Fruit fly (Drosophila melanogaster): Measurements from ENCODE around the gene CG9400.

Gene CG9400

dm6 chrX:14265149-14265548 is 24.0 kb downstream of the CG9400 start:
- TF ChIP-seq CG6813 (GFP tag; optimal IDR thresholded peaks at IDR 0.05) (no peak), fu2 (GFP tag; optimal IDR thresholded peaks at IDR 0.05) (no peak), Trl (optimal IDR thresholded peaks at IDR 0.05) (no peak), Trl (GFP tag; optimal IDR thresholded peaks at IDR 0.05) (no peak), CG10267 (tag; optimal IDR thresholded peaks at IDR 0.05) (peak; percentile 61), grn (GFP tag; optimal IDR thresholded peaks at IDR 0.05) (no peak), CG17568 (GFP tag; optimal IDR thresholded peaks at IDR 0.05) (no peak), stwl (tag; optimal IDR thresholded peaks at IDR 0.05) (peak; percentile 97), Spps (tag; optimal IDR thresholded peaks at IDR 0.05) (no peak), sens (GFP tag) (peak; percentile 30), CG4617 (GFP tag; optimal IDR thresholded peaks at IDR 0.05; ENCODE audit: borderline replicate concordance) (no peak), gfzf (GFP tag; optimal IDR thresholded peaks at IDR 0.05) (no peak), CG16863 (GFP tag; optimal IDR thresholded peaks at IDR 0.05) (no peak)

- TF ChIP-seq CG13894 (tag; optimal IDR thresholded peaks at IDR 0.05), result peak; percentile 95
- peak; percentile 52 for TF ChIP-seq Deaf1 (tag; optimal IDR thresholded peaks at IDR 0.05)
- no peak for TF ChIP-seq zen (tag; optimal IDR thresholded peaks at IDR 0.05)
Observed at dm6 chrX:14260863-14261262, 28.3 kb downstream of the CG9400 start, which contains the start of the genes CG46317 and Tat. CG46317 (plus strand) TSS chrX:14261223. Tat (plus strand) TSS chrX:14261223.

- TF ChIP-seq sqz (GFP tag; optimal IDR thresholded peaks at IDR 0.05), result no peak
- no peak for TF ChIP-seq Atf3 (GFP tag; optimal IDR thresholded peaks at IDR 0.05)
- TF ChIP-seq tio (GFP tag; optimal IDR thresholded peaks at IDR 0.05), result peak; percentile 21
- no peak for TF ChIP-seq Side (GFP tag; optimal IDR thresholded peaks at IDR 0.05)
- peak; percentile 81 for TF ChIP-seq knrl (GFP tag; IDR thresholded peaks at IDR 0.05; ENCODE audit: partially characterized antibody)
- TF ChIP-seq Eip74EF (GFP tag; optimal IDR thresholded peaks at IDR 0.05), result no peak
- no peak for TF ChIP-seq CG7745 (tag; optimal IDR thresholded peaks at IDR 0.05)
- peak; percentile 84 for TF ChIP-seq Bgb (GFP tag; IDR thresholded peaks at IDR 0.05; ENCODE audit: partially characterized antibody)
- no peak for TF ChIP-seq CG7839 (tag; optimal IDR thresholded peaks at IDR 0.05)
- 0 out of 3 replicates have a peak, but pooled peaks have one; percentile 7 for TF ChIP-seq otp (GFP tag; IDR thresholded peaks at IDR 0.05)
- TF ChIP-seq ara (GFP tag; IDR thresholded peaks at IDR 0.05), result no peak
- no peak for TF ChIP-seq MESR4 (GFP tag; optimal IDR thresholded peaks at IDR 0.05)
- no peak for TF ChIP-seq CG6254 (GFP tag; optimal IDR thresholded peaks at IDR 0.05)
- no peak for TF ChIP-seq kay (GFP tag; optimal IDR thresholded peaks at IDR 0.05)
- TF ChIP-seq Dip3 (GFP tag; optimal IDR thresholded peaks at IDR 0.05), result no peak
- no peak for TF ChIP-seq vvl (GFP tag; IDR thresholded peaks at IDR 0.05)
- no peak for TF ChIP-seq CG15011 (GFP tag; optimal IDR thresholded peaks at IDR 0.05)
- TF ChIP-seq Hr39 (optimal IDR thresholded peaks at IDR 0.05), result no peak
- no peak for TF ChIP-seq chif (GFP tag; optimal IDR thresholded peaks at IDR 0.05)
- TF ChIP-seq stc (GFP tag; IDR thresholded peaks at IDR 0.05), result no peak
- no peak for TF ChIP-seq Atf-2 (GFP tag; optimal IDR thresholded peaks at IDR 0.05)
- no peak for TF ChIP-seq Nf-YB (GFP tag; optimal IDR thresholded peaks at IDR 0.05)
- peak; percentile 29 for TF ChIP-seq bcd (GFP tag; optimal IDR thresholded peaks at IDR 0.05)
- TF ChIP-seq Fer2 (tag; optimal IDR thresholded peaks at IDR 0.05), result no peak
- peak; percentile 19 for TF ChIP-seq zen (tag; optimal IDR thresholded peaks at IDR 0.05)
- TF ChIP-seq HLH54F (GFP tag; optimal IDR thresholded peaks at IDR 0.05), result peak; percentile 8
- TF ChIP-seq CG2120 (GFP tag; optimal IDR thresholded peaks at IDR 0.05), result peak; percentile 26
- TF ChIP-seq NC2β (GFP tag; optimal IDR thresholded peaks at IDR 0.05), result no peak
- TF ChIP-seq CG2712 (tag; optimal IDR thresholded peaks at IDR 0.05), result peak; percentile 69
- no peak for TF ChIP-seq Hey (tag; optimal IDR thresholded peaks at IDR 0.05)
- TF ChIP-seq CG4424 (GFP tag; optimal IDR thresholded peaks at IDR 0.05), result peak; percentile 10
- no peak for TF ChIP-seq CG14667 (GFP tag; IDR thresholded peaks at IDR 0.05)
Observed at dm6 chrX:14247035-14247786, 42.0 kb downstream of the CG9400 start, which contains the start of gene mud. mud (plus strand) TSS chrX:14247732.

All from whole organism, embryonic.